Fruit fly (Drosophila melanogaster) whole organism, embryonic: ENCODE measurements around the gene dnc.

Experiments used
- Abd-B ChIP-seq: fragments of 200-800 bp; sonication (Bioruptor generic); optimal IDR thresholded peaks from 2 replicates; lab custom pipeline; 2018; ENCODE audit warnings: missing biosample characterization, mild to moderate bottlenecking, missing genetic modification characterization, moderate library complexity
- Ada2b ChIP-seq: fragments of 200-800 bp; sonication (Bioruptor generic); IDR thresholded peaks from 2 replicates; pipeline ENCODE4 v1.3.6; 2022; ENCODE audit warnings: missing biosample characterization, missing genetic modification characterization
- Aef1 ChIP-seq: fragments of 200-800 bp; sonication (Bioruptor generic); IDR thresholded peaks from 3 replicates; pipeline ENCODE4 v1.3.6; 2022; ENCODE audit warnings: missing biosample characterization, missing genetic modification characterization
- CG10321 ChIP-seq: fragments of 200-800 bp; sonication (Bioruptor generic); IDR thresholded peaks from 2 replicates; pipeline ENCODE4 v1.3.6; 2022; ENCODE audit warnings: missing biosample characterization, missing genetic modification characterization
- CG10431 ChIP-seq: fragments of 200-800 bp; sonication (Bioruptor generic); optimal IDR thresholded peaks from 3 replicates; lab custom pipeline; 2018; ENCODE audit warnings: missing biosample characterization, mild to moderate bottlenecking, missing genetic modification characterization
- CG11085 ChIP-seq: fragments of 200-800 bp; sonication (Bioruptor generic); IDR thresholded peaks from 2 replicates; pipeline ENCODE4 v1.3.6; 2022; ENCODE audit warnings: missing biosample characterization, missing genetic modification characterization
- CG11247 ChIP-seq: fragments of 200-800 bp; sonication (Bioruptor generic); IDR thresholded peaks from 2 replicates; pipeline ENCODE4 v1.3.6; 2022; ENCODE audit warnings: missing biosample characterization, missing genetic modification characterization
- CG12071 ChIP-seq: fragments of 200-800 bp; sonication (Bioruptor generic); optimal IDR thresholded peaks from 3 replicates; lab custom pipeline; 2018; ENCODE audit warnings: missing biosample characterization, mild to moderate bottlenecking, missing genetic modification characterization
- CG12104 ChIP-seq: fragments of 200-800 bp; sonication (Bioruptor generic); optimal IDR thresholded peaks from 3 replicates; lab custom pipeline; 2016; ENCODE audit warnings: missing biosample characterization, missing genetic modification characterization
- CG12236 ChIP-seq: fragments of 200-800 bp; sonication (Bioruptor generic); optimal IDR thresholded peaks from 2 replicates; lab custom pipeline; 2016; ENCODE audit warnings: missing biosample characterization, missing genetic modification characterization
- CG12391 ChIP-seq: fragments of 200-800 bp; sonication (Bioruptor generic); optimal IDR thresholded peaks from 3 replicates; lab custom pipeline; 2018; ENCODE audit warnings: missing biosample characterization, mild to moderate bottlenecking, missing genetic modification characterization, moderate library complexity
- CG13624 ChIP-seq: fragments of 200-800 bp; sonication (Bioruptor generic); optimal IDR thresholded peaks from 2 replicates; lab custom pipeline; 2016; ENCODE audit warnings: missing biosample characterization, missing genetic modification characterization
- CG1647 ChIP-seq: fragments of 200-800 bp; sonication (Bioruptor generic); optimal IDR thresholded peaks from 3 replicates; lab custom pipeline; 2016; ENCODE audit warnings: missing biosample characterization, missing genetic modification characterization
- CG17361 ChIP-seq: fragments of 200-800 bp; sonication (Bioruptor generic); IDR thresholded peaks from 3 replicates; pipeline ENCODE4 v1.3.6; 2022; ENCODE audit warnings: missing biosample characterization, missing genetic modification characterization
- CG17385 ChIP-seq: fragments of 200-800 bp; sonication (Bioruptor generic); optimal IDR thresholded peaks from 3 replicates; lab custom pipeline; 2018; ENCODE audit warnings: missing biosample characterization, mild to moderate bottlenecking, missing genetic modification characterization
- CG18619 ChIP-seq: fragments of 200-800 bp; sonication (Bioruptor generic); optimal IDR thresholded peaks from 3 replicates; lab custom pipeline; 2017; ENCODE audit warnings: missing biosample characterization, mild to moderate bottlenecking, missing genetic modification characterization
- CG2116 ChIP-seq: fragments of 200-800 bp; sonication (Bioruptor generic); optimal IDR thresholded peaks from 3 replicates; lab custom pipeline; 2018; ENCODE audit warnings: missing biosample characterization, mild to moderate bottlenecking, missing genetic modification characterization
- CG30020 ChIP-seq: fragments of 200-800 bp; optimal IDR thresholded peaks from 2 replicates; lab custom pipeline; 2019; ENCODE audit warnings: missing biosample characterization, mild to moderate bottlenecking, missing genetic modification characterization, moderate library complexity
- CG30431 ChIP-seq: fragments of 200-800 bp; sonication (Bioruptor generic); optimal IDR thresholded peaks from 2 replicates; lab custom pipeline; 2017; ENCODE audit warnings: missing biosample characterization, missing genetic modification characterization
- CG31365 ChIP-seq: fragments of 200-800 bp; sonication (Bioruptor generic); optimal IDR thresholded peaks from 2 replicates; lab custom pipeline; 2018; ENCODE audit warnings: missing biosample characterization, mild to moderate bottlenecking, missing genetic modification characterization
- CG3163 ChIP-seq: fragments of 200-800 bp; sonication (Bioruptor generic); optimal IDR thresholded peaks from 3 replicates; lab custom pipeline; 2016; ENCODE audit warnings: missing biosample characterization, missing genetic modification characterization
- CG4360 ChIP-seq: fragments of 200-800 bp; sonication (Bioruptor generic); IDR thresholded peaks from 2 replicates; pipeline ENCODE4 v1.3.6; 2022; ENCODE audit warnings: missing biosample characterization, missing genetic modification characterization
- CG8290 ChIP-seq, 3 experiments: fragments of 200-800 bp; sonication (Bioruptor generic); optimal IDR thresholded peaks; 2 replicates each; lab custom pipeline; 2016 to 2019; ENCODE audit warnings: missing biosample characterization in 3 of 3, missing genetic modification characterization in 3 of 3, mild to moderate bottlenecking in 2 of 3, moderate library complexity in 1 of 3
- CG8359 ChIP-seq: fragments of 200-800 bp; sonication (Bioruptor generic); optimal IDR thresholded peaks from 2 replicates; lab custom pipeline; 2017; ENCODE audit warnings: missing biosample characterization, mild to moderate bottlenecking, missing genetic modification characterization, borderline replicate concordance
- CG9215 ChIP-seq: fragments of 200-800 bp; sonication (Bioruptor generic); IDR thresholded peaks from 2 replicates; pipeline ENCODE4 v1.3.6; 2022; ENCODE audit warnings: missing biosample characterization, missing genetic modification characterization
- CG9932 ChIP-seq: fragments of 200-800 bp; sonication (Bioruptor generic); IDR thresholded peaks from 2 replicates; pipeline ENCODE4 v1.3.6; 2022; ENCODE audit warnings: missing biosample characterization, missing genetic modification characterization
- HLHmδ ChIP-seq: fragments of 200-800 bp; sonication (Bioruptor generic); optimal IDR thresholded peaks from 2 replicates; lab custom pipeline; 2018; ENCODE audit warnings: missing biosample characterization, mild to moderate bottlenecking, missing genetic modification characterization, moderate library complexity
- Hand ChIP-seq: fragments of 200-800 bp; sonication (Bioruptor generic); optimal IDR thresholded peaks from 2 replicates; lab custom pipeline; 2017; ENCODE audit warnings: mild to moderate bottlenecking, missing biosample characterization, missing genetic modification reagents, missing genetic modification characterization
- Hmx ChIP-seq: fragments of 200-800 bp; sonication (Bioruptor generic); optimal IDR thresholded peaks from 2 replicates; lab custom pipeline; 2016; ENCODE audit warnings: missing biosample characterization, missing genetic modification characterization
- MTF-1 ChIP-seq: fragments of 200-800 bp; sonication (Bioruptor generic); optimal IDR thresholded peaks from 2 replicates; lab custom pipeline; 2018; ENCODE audit warnings: missing biosample characterization, mild to moderate bottlenecking, missing genetic modification characterization, borderline replicate concordance
- Neu2 ChIP-seq: fragments of 200-800 bp; sonication (Bioruptor generic); optimal IDR thresholded peaks from 3 replicates; lab custom pipeline; 2016; ENCODE audit warnings: missing biosample characterization, missing genetic modification characterization, borderline replicate concordance
- Opbp ChIP-seq: fragments of 200-800 bp; sonication (Bioruptor generic); IDR thresholded peaks from 3 replicates; pipeline ENCODE4 v1.3.6; 2022; ENCODE audit warnings: missing biosample characterization, missing genetic modification characterization; ENCODE audit not compliant: partially characterized antibody
- Optix ChIP-seq: fragments of 200-800 bp; sonication (Bioruptor generic); IDR thresholded peaks from 3 replicates; pipeline ENCODE4 v1.3.6; 2022; ENCODE audit warnings: missing biosample characterization, missing genetic modification characterization
- Sin3A ChIP-seq: fragments of >200 bp; optimal IDR thresholded peaks from 2 replicates; lab custom pipeline; 2018
- Stat92E ChIP-seq, 3 experiments: fragments of >200 bp in 2 of 3; fragments of 200-800 bp in 1 of 3; sonication (Bioruptor generic) in 1 of 3; optimal IDR thresholded peaks; 2 replicates each; lab custom pipeline; 2017 to 2019; ENCODE audit warnings: missing biosample characterization in 3 of 3, missing genetic modification characterization in 3 of 3, mild to moderate bottlenecking in 1 of 3, moderate library complexity in 1 of 3
- Taf1 ChIP-seq: fragments of 200-800 bp; sonication (Bioruptor generic); IDR thresholded peaks from 2 replicates; pipeline ENCODE4 v1.3.6; 2022; ENCODE audit warnings: missing biosample characterization, missing genetic modification characterization
- br ChIP-seq: fragments of >200 bp; optimal IDR thresholded peaks from 2 replicates; lab custom pipeline; 2017
- btn ChIP-seq: fragments of 200-800 bp; sonication (Bioruptor generic); optimal IDR thresholded peaks from 2 replicates; lab custom pipeline; 2016; ENCODE audit warnings: missing biosample characterization, missing genetic modification characterization
- crc ChIP-seq: fragments of 200-800 bp; sonication (Bioruptor generic); optimal IDR thresholded peaks from 2 replicates; lab custom pipeline; 2016; ENCODE audit warnings: missing biosample characterization, missing genetic modification characterization
- dysf ChIP-seq: fragments of 200-800 bp; sonication (Bioruptor generic); IDR thresholded peaks from 3 replicates; pipeline ENCODE4 v1.3.6; 2022; ENCODE audit warnings: missing biosample characterization, missing genetic modification characterization
- fu2 ChIP-seq: fragments of 200-800 bp; sonication (Bioruptor generic); optimal IDR thresholded peaks from 2 replicates; lab custom pipeline; 2016; ENCODE audit warnings: missing biosample characterization, missing genetic modification characterization
- gt ChIP-seq: fragments of 200-800 bp; sonication (Bioruptor generic); IDR thresholded peaks from 2 replicates; pipeline ENCODE4 v1.3.6; 2022; ENCODE audit warnings: missing biosample characterization, missing genetic modification characterization
- ind ChIP-seq: fragments of 200-800 bp; sonication (Bioruptor generic); optimal IDR thresholded peaks from 3 replicates; lab custom pipeline; 2016; ENCODE audit warnings: missing biosample characterization, missing genetic modification characterization
- jumu ChIP-seq: fragments of 200-800 bp; sonication (Bioruptor generic); optimal IDR thresholded peaks from 3 replicates; lab custom pipeline; 2016; ENCODE audit warnings: missing biosample characterization, missing genetic modification characterization
- knrl ChIP-seq: fragments of 200-800 bp; sonication (Bioruptor generic); IDR thresholded peaks from 3 replicates; pipeline ENCODE4 v1.3.6; 2022; ENCODE audit warnings: missing biosample characterization, missing genetic modification characterization; ENCODE audit not compliant: partially characterized antibody
- mld ChIP-seq: fragments of 200-800 bp; sonication (Bioruptor generic); IDR thresholded peaks from 3 replicates; pipeline ENCODE4 v1.3.6; 2022; ENCODE audit warnings: missing biosample characterization, missing genetic modification characterization; ENCODE audit not compliant: partially characterized antibody
- org-1 ChIP-seq: fragments of 200-800 bp; sonication (Bioruptor generic); optimal IDR thresholded peaks from 2 replicates; lab custom pipeline; 2017; ENCODE audit warnings: missing biosample characterization, missing genetic modification characterization
- pho ChIP-seq: fragments of 200-800 bp; sonication (Bioruptor generic); optimal IDR thresholded peaks from 2 replicates; lab custom pipeline; 2016; ENCODE audit warnings: missing biosample characterization, missing genetic modification characterization
- phol ChIP-seq: fragments of 200-800 bp; sonication (Bioruptor generic); optimal IDR thresholded peaks from 3 replicates; lab custom pipeline; 2018; ENCODE audit warnings: missing biosample characterization, mild to moderate bottlenecking, missing genetic modification characterization, moderate library complexity
- shn ChIP-seq: fragments of 200-800 bp; sonication (Bioruptor generic); optimal IDR thresholded peaks from 3 replicates; lab custom pipeline; 2016; ENCODE audit warnings: missing biosample characterization, missing genetic modification characterization
- usp ChIP-seq: fragments of >200 bp; optimal IDR thresholded peaks from 2 replicates; lab custom pipeline; 2017; ENCODE audit warnings: missing biosample characterization, missing genetic modification characterization

The dnc gene

dm6 chrX:3363676-3364075, 187.4 kb downstream of the dnc start (continued):
- TF ChIP-seq CG8359 (GFP tag; lab: Kevin White, UChicago) (no peak), CG12104 (GFP tag; lab: Kevin White, UChicago) (peak; percentile 6), MTF-1 (GFP tag; lab: Kevin White, UChicago) (no peak), Taf1 (GFP tag; lab: Robert Waterston, UW) (peak; percentile 77), CG12391 (tag; lab: Kevin White, UChicago) (peak; percentile 45), CG11247 (GFP tag; lab: Robert Waterston, UW) (peak; percentile 84), br (lab: Kevin White, UChicago) (no peak), gt (GFP tag; lab: Robert Waterston, UW) (no peak), CG4360 (no peak), usp (GFP tag; lab: Kevin White, UChicago) (no peak), dysf (peak; percentile 80; the same call in 2 of the 3 replicates), knrl (GFP tag; lab: Robert Waterston, UW) (no peak), Abd-B (peak; percentile 29), CG3163 (GFP tag; lab: Kevin White, UChicago) (peak; percentile 40), phol (peak; percentile 47), CG30431 (GFP tag; lab: Kevin White, UChicago) (peak; percentile 40), CG9215 (GFP tag; lab: Robert Waterston, UW) (no peak), CG31365 (tag; lab: Kevin White, UChicago) (peak; percentile 44), CG11085 (GFP tag; lab: Robert Waterston, UW) (peak; percentile 84), mld (no peak), CG12071 (GFP tag; lab: Kevin White, UChicago) (peak; percentile 66), CG18619 (GFP tag; lab: Kevin White, UChicago) (peak; percentile 49), btn (GFP tag; lab: Kevin White, UChicago) (no peak), pho (peak; percentile 85), Opbp (no peak), CG8290 (GFP tag; optimal IDR thresholded peaks at IDR 0.05; lab: Kevin White, UChicago) (no peak), CG8290 (tag; optimal IDR thresholded peaks at IDR 0.05; lab: Kevin White, UChicago) (peak in 1 of 2 experiments; percentile 90), HLHmδ (no peak), org-1 (GFP tag; lab: Kevin White, UChicago) (peak; percentile 18), Optix (no peak; the same call in 2 of the 3 replicates), Ada2b (GFP tag; lab: Robert Waterston, UW) (peak; percentile 56), CG13624 (GFP tag; lab: Kevin White, UChicago) (peak; percentile 84), Hand (GFP tag; lab: Kevin White, UChicago) (peak; percentile 15), CG10321 (GFP tag; lab: Robert Waterston, UW) (no peak), ind (peak; percentile 62), Hmx (no peak), jumu (GFP tag; lab: Kevin White, UChicago) (peak; percentile 67), CG17385 (peak; percentile 53), CG12236 (GFP tag; lab: Kevin White, UChicago) (no peak), CG9932 (GFP tag; lab: Robert Waterston, UW) (peak; percentile 96), Aef1 (GFP tag; lab: Robert Waterston, UW) (peak; percentile 60; the same call in 2 of the 3 replicates), Sin3A (lab: Kevin White, UChicago) (no peak), Neu2 (GFP tag; lab: Kevin White, UChicago) (no peak), CG17361 (peak; percentile 33; the same call in 2 of the 3 replicates), CG30020 (tag; lab: Kevin White, UChicago) (no peak), CG2116 (GFP tag; lab: Kevin White, UChicago) (peak; percentile 7), crc (GFP tag; lab: Kevin White, UChicago) (peak; percentile 72), Stat92E (GFP tag; optimal IDR thresholded peaks at IDR 0.05; lab: Kevin White, UChicago) (no peak), CG1647 (GFP tag; lab: Kevin White, UChicago) (peak; percentile 66), fu2 (GFP tag; lab: Kevin White, UChicago) (peak; percentile 75), shn (GFP tag; lab: Kevin White, UChicago) (peak; percentile 49), CG10431 (no peak)
